Worm (Caenorhabditis elegans) whole organism, L2 larva: ENCODE data around the gene T24H7.9.
A peak's percentile ranks its signal among the peaks of the same experiment; 100 is the strongest.

Source experiments
- C34F6.9 ChIP-seq: fragments of 150-350 bp; optimal IDR thresholded peaks from 2 replicates; lab custom pipeline; 2014; ENCODE audit warnings: missing biosample characterization, missing genetic modification characterization
- F13H6.1 ChIP-seq: sonication (generic microtip); optimal IDR thresholded peaks from 2 replicates; lab custom pipeline; 2016; ENCODE audit warnings: missing genetic modification characterization, missing compliant biosample characterization
- R02D3.7 ChIP-seq: fragments of 150-350 bp; optimal IDR thresholded peaks from 2 replicates; lab custom pipeline; 2014; ENCODE audit warnings: missing biosample characterization, missing genetic modification characterization
- Y55F3AM.14 ChIP-seq: fragments of 200-800 bp; sonication (Bioruptor generic); optimal IDR thresholded peaks from 2 replicates; lab custom pipeline; 2018; ENCODE audit warnings: mild to moderate bottlenecking, missing genetic modification characterization, missing compliant biosample characterization
- ZK546.5 ChIP-seq: sonication (generic microtip); optimal IDR thresholded peaks from 2 replicates; lab custom pipeline; 2017; ENCODE audit warnings: missing biosample characterization, missing genetic modification characterization
- alr-1 ChIP-seq: fragments of 150-350 bp; optimal IDR thresholded peaks from 2 replicates; lab custom pipeline; 2014; ENCODE audit warnings: missing biosample characterization, missing genetic modification characterization
- aly-2 ChIP-seq: fragments of 150-350 bp; optimal IDR thresholded peaks from 2 replicates; lab custom pipeline; 2014; ENCODE audit warnings: missing biosample characterization, missing genetic modification characterization
- ama-1 ChIP-seq: fragments of 150-350 bp; optimal IDR thresholded peaks from 2 replicates; lab custom pipeline; 2018; ENCODE audit warnings: inconsistent platforms
- blmp-1 ChIP-seq: sonication (generic microtip); optimal IDR thresholded peaks from 2 replicates; lab custom pipeline; 2017; ENCODE audit warnings: missing genetic modification characterization, mild to moderate bottlenecking, missing compliant biosample characterization, antibody characterized with exemption, moderate library complexity; ENCODE audit not compliant: insufficient read depth
- ceh-16 ChIP-seq: fragments of 150-350 bp; optimal IDR thresholded peaks from 2 replicates; lab custom pipeline; 2014; ENCODE audit warnings: missing biosample characterization, missing genetic modification characterization
- ceh-82 ChIP-seq: fragments of 150-350 bp; optimal IDR thresholded peaks from 2 replicates; lab custom pipeline; 2014; ENCODE audit warnings: missing biosample characterization, missing genetic modification characterization
- crh-2 ChIP-seq: sonication (generic microtip); optimal IDR thresholded peaks from 2 replicates; lab custom pipeline; 2017; ENCODE audit warnings: missing biosample characterization, missing genetic modification characterization
- dmd-4 ChIP-seq: sonication (generic microtip); optimal IDR thresholded peaks from 2 replicates; lab custom pipeline; 2017; ENCODE audit warnings: missing biosample characterization, missing genetic modification characterization
- egl-27 ChIP-seq: sonication (generic microtip); optimal IDR thresholded peaks from 3 replicates; lab custom pipeline; 2017; ENCODE audit warnings: missing biosample characterization, missing genetic modification reagents, missing genetic modification characterization
- elt-1 ChIP-seq: fragments of 150-350 bp; optimal IDR thresholded peaks from 2 replicates; lab custom pipeline; 2014; ENCODE audit warnings: missing biosample characterization, missing genetic modification characterization
- elt-3 ChIP-seq: sonication (generic microtip); optimal IDR thresholded peaks from 2 replicates; lab custom pipeline; 2017; ENCODE audit warnings: missing biosample characterization, missing genetic modification characterization
- fos-1 ChIP-seq: fragments of 150-350 bp; optimal IDR thresholded peaks from 2 replicates; lab custom pipeline; 2014; ENCODE audit warnings: missing biosample characterization, missing genetic modification characterization
- gmeb-1 ChIP-seq: fragments of 150-350 bp; optimal IDR thresholded peaks from 2 replicates; lab custom pipeline; 2014; ENCODE audit warnings: missing biosample characterization, missing genetic modification characterization
- lin-11 ChIP-seq: fragments of 150-350 bp; sonication (generic microtip); optimal IDR thresholded peaks from 2 replicates; lab custom pipeline; 2014; ENCODE audit warnings: missing biosample characterization, missing genetic modification characterization, inconsistent platforms, mixed read lengths
- lin-13 ChIP-seq: fragments of 150-350 bp; optimal IDR thresholded peaks from 2 replicates; lab custom pipeline; 2014; ENCODE audit warnings: missing biosample characterization, missing genetic modification reagents, missing genetic modification characterization
- lin-39 ChIP-seq: fragments of 150-350 bp; optimal IDR thresholded peaks from 2 replicates; lab custom pipeline; 2014; ENCODE audit warnings: missing biosample characterization, missing genetic modification reagents, missing genetic modification characterization
- lsy-2 ChIP-seq, 2 experiments: fragments of 150-350 bp in 1 of 2; sonication (generic microtip) in 1 of 2; optimal IDR thresholded peaks; 2 replicates each; lab custom pipeline; 2014 to 2017; ENCODE audit warnings: missing biosample characterization in 2 of 2, missing genetic modification characterization in 2 of 2
- mab-5 ChIP-seq: fragments of 150-350 bp; optimal IDR thresholded peaks from 2 replicates; lab custom pipeline; 2014; ENCODE audit warnings: missing biosample characterization, missing genetic modification characterization
- mbf-1 ChIP-seq: sonication (generic microtip); optimal IDR thresholded peaks from 2 replicates; lab custom pipeline; 2017; ENCODE audit warnings: missing biosample characterization, missing genetic modification characterization
- mdl-1 ChIP-seq, 2 experiments: fragments of 150-350 bp in 1 of 2; sonication (generic microtip) in 1 of 2; optimal IDR thresholded peaks; 2 replicates each; lab custom pipeline; 2017; ENCODE audit warnings: missing biosample characterization in 2 of 2, missing genetic modification characterization in 2 of 2
- nhr-10 ChIP-seq: sonication (generic microtip); optimal IDR thresholded peaks from 2 replicates; lab custom pipeline; 2017; ENCODE audit warnings: missing biosample characterization, missing genetic modification characterization
- nhr-11 ChIP-seq: fragments of 150-350 bp; optimal IDR thresholded peaks from 2 replicates; lab custom pipeline; 2014; ENCODE audit warnings: missing biosample characterization, missing genetic modification characterization
- nhr-12 ChIP-seq: fragments of 150-350 bp; optimal IDR thresholded peaks from 2 replicates; lab custom pipeline; 2014; ENCODE audit warnings: missing biosample characterization, missing genetic modification characterization
- nhr-129 ChIP-seq: fragments of 150-350 bp; optimal IDR thresholded peaks from 2 replicates; lab custom pipeline; 2014; ENCODE audit warnings: missing biosample characterization, missing genetic modification characterization
- nhr-21 ChIP-seq: fragments of 150-350 bp; optimal IDR thresholded peaks from 2 replicates; lab custom pipeline; 2014; ENCODE audit warnings: missing biosample characterization, missing genetic modification characterization
- nhr-23 ChIP-seq: fragments of 150-350 bp; optimal IDR thresholded peaks from 2 replicates; lab custom pipeline; 2014; ENCODE audit warnings: missing biosample characterization, missing genetic modification reagents, missing genetic modification characterization
- nhr-237 ChIP-seq: fragments of 150-350 bp; optimal IDR thresholded peaks from 2 replicates; lab custom pipeline; 2014; ENCODE audit warnings: missing biosample characterization, missing genetic modification characterization
- nhr-25 ChIP-seq: fragments of 150-350 bp; sonication (generic microtip); optimal IDR thresholded peaks from 3 replicates; lab custom pipeline; 2014; ENCODE audit warnings: missing biosample characterization, missing genetic modification characterization
- nhr-6 ChIP-seq: fragments of 150-350 bp; optimal IDR thresholded peaks from 2 replicates; lab custom pipeline; 2014; ENCODE audit warnings: missing biosample characterization, missing genetic modification characterization
- nhr-77 ChIP-seq: fragments of 150-350 bp; optimal IDR thresholded peaks from 2 replicates; lab custom pipeline; 2014; ENCODE audit warnings: missing biosample characterization, missing genetic modification characterization
- peb-1 ChIP-seq: fragments of 150-350 bp; optimal IDR thresholded peaks from 2 replicates; lab custom pipeline; 2014; ENCODE audit warnings: missing biosample characterization, missing genetic modification characterization
- sem-4 ChIP-seq: fragments of 150-350 bp; optimal IDR thresholded peaks from 2 replicates; lab custom pipeline; 2014; ENCODE audit warnings: missing biosample characterization, missing genetic modification reagents, missing genetic modification characterization
- skn-1 ChIP-seq: sonication (generic microtip); optimal IDR thresholded peaks from 2 replicates; lab custom pipeline; 2017; ENCODE audit warnings: missing biosample characterization, missing genetic modification characterization
- sma-3 ChIP-seq: sonication (generic microtip); optimal IDR thresholded peaks from 2 replicates; lab custom pipeline; 2016; ENCODE audit warnings: missing genetic modification reagents, missing genetic modification characterization, missing compliant biosample characterization
- sma-9 ChIP-seq, 2 experiments: fragments of 150-350 bp in 1 of 2; sonication (generic microtip) in 1 of 2; optimal IDR thresholded peaks; 2 replicates each; lab custom pipeline; 2014 to 2016; ENCODE audit warnings: missing genetic modification characterization in 2 of 2, mild to moderate bottlenecking in 1 of 2, missing biosample characterization in 1 of 2, missing compliant biosample characterization in 1 of 2, missing genetic modification reagents in 1 of 2, moderate library complexity in 1 of 2
- snpc-4 ChIP-seq: fragments of 150-350 bp; optimal IDR thresholded peaks from 2 replicates; lab custom pipeline; 2014; ENCODE audit warnings: missing biosample characterization, missing genetic modification characterization
- unc-39 ChIP-seq: fragments of 150-350 bp; optimal IDR thresholded peaks from 2 replicates; lab custom pipeline; 2014; ENCODE audit warnings: missing biosample characterization, missing genetic modification characterization
- unc-55 ChIP-seq: fragments of 150-350 bp; sonication (generic microtip); optimal IDR thresholded peaks from 3 replicates; lab custom pipeline; 2014; ENCODE audit warnings: missing biosample characterization, missing genetic modification reagents, missing genetic modification characterization
- unc-62 ChIP-seq: fragments of 150-350 bp; optimal IDR thresholded peaks from 2 replicates; lab custom pipeline; 2014; ENCODE audit warnings: missing biosample characterization, missing genetic modification reagents, missing genetic modification characterization
- zag-1 ChIP-seq: fragments of 150-350 bp; optimal IDR thresholded peaks from 2 replicates; lab custom pipeline; 2014; ENCODE audit warnings: missing biosample characterization, missing genetic modification characterization
- ztf-1 ChIP-seq: fragments of 200-800 bp; sonication (Bioruptor generic); conservative IDR thresholded peaks from 2 replicates; pipeline ENCODE4 v1.3.6; 2022; ENCODE audit warnings: missing genetic modification characterization, missing compliant biosample characterization
- ztf-11 ChIP-seq: sonication (generic microtip); optimal IDR thresholded peaks from 2 replicates; lab custom pipeline; 2017; ENCODE audit warnings: missing biosample characterization, missing genetic modification characterization
- ztf-4 ChIP-seq: fragments of 150-350 bp; optimal IDR thresholded peaks from 2 replicates; lab custom pipeline; 2014; ENCODE audit warnings: missing biosample characterization, missing genetic modification characterization

T24H7.9 gene

ce11 chrII:6250782-6251461 is 15.6 kb upstream of the T24H7.9 start, which contains the start of gene phb-2:
Gene phb-2, plus strand, starts transcription at chrII:6251411.
- TF ChIP-seq lin-11 (tag; lab: Kevin White, UChicago) (peak; percentile 74), elt-3 (tag; lab: Kevin White, UChicago) (no peak), lsy-2 (tag; optimal IDR thresholded peaks at IDR 0.05; lab: Kevin White, UChicago) (peak; percentile 66 to 90), aly-2 (tag; lab: Kevin White, UChicago) (no peak), ZK546.5 (tag; lab: Kevin White, UChicago) (no peak), F13H6.1 (peak; percentile 65), mab-5 (tag; lab: Kevin White, UChicago) (peak; percentile 43), snpc-4 (tag; lab: Kevin White, UChicago) (peak; percentile 3), skn-1 (tag; lab: Kevin White, UChicago) (no peak), crh-2 (peak; percentile 89), mbf-1 (tag; lab: Kevin White, UChicago) (no peak), nhr-23 (no peak), dmd-4 (tag; lab: Kevin White, UChicago) (no peak), Y55F3AM.14 (GFP tag; lab: Kevin White, UChicago) (no peak), unc-62 (GFP tag; lab: Kevin White, UChicago) (no peak), peb-1 (no peak), nhr-11 (tag; lab: Kevin White, UChicago) (no peak), sma-9 (GFP tag; optimal IDR thresholded peaks at IDR 0.05; lab: Kevin White, UChicago) (peak; percentile 70), sma-9 (tag; optimal IDR thresholded peaks at IDR 0.05; lab: Kevin White, UChicago) (no peak), lin-13 (peak; percentile 65), gmeb-1 (tag; lab: Kevin White, UChicago) (peak; percentile 98), ztf-1 (GFP tag; lab: Robert Waterston, UW) (no peak), ama-1 (peak; percentile 23), elt-1 (tag; lab: Kevin White, UChicago) (no peak), egl-27 (tag; lab: Kevin White, UChicago) (no peak), nhr-10 (tag; lab: Kevin White, UChicago) (no peak), nhr-129 (tag; lab: Kevin White, UChicago) (peak; percentile 92), ceh-16 (tag; lab: Kevin White, UChicago) (no peak), nhr-21 (tag; lab: Kevin White, UChicago) (peak; percentile 68), C34F6.9 (tag; lab: Kevin White, UChicago) (peak; percentile 84), ztf-4 (peak; percentile 72), nhr-12 (tag; lab: Kevin White, UChicago) (no peak), zag-1 (tag; lab: Kevin White, UChicago) (no peak), nhr-237 (tag; lab: Kevin White, UChicago) (no peak), unc-39 (tag; lab: Kevin White, UChicago) (no peak), lin-39 (no peak), fos-1 (tag; lab: Kevin White, UChicago) (peak; percentile 62), mdl-1 (tag; optimal IDR thresholded peaks at IDR 0.05; lab: Kevin White, UChicago) (no peak), nhr-77 (no peak), R02D3.7 (no peak), nhr-25 (tag; lab: Kevin White, UChicago) (peak; percentile 75), sma-3 (peak; percentile 66), ceh-82 (tag; lab: Kevin White, UChicago) (peak; percentile 11), nhr-6 (tag; lab: Kevin White, UChicago) (peak; percentile 43), unc-55 (GFP tag; lab: Kevin White, UChicago) (peak; percentile 93), alr-1 (no peak), ztf-11 (tag; lab: Kevin White, UChicago) (no peak), blmp-1 (no peak), sem-4 (tag; lab: Kevin White, UChicago) (no peak)
